Worm (Caenorhabditis elegans) whole organism, midembryonic: ENCODE results near the gene C39D10.11.

Experiments
- T22C8.4 ChIP-seq: fragments of 200-800 bp; sonication (Bioruptor generic); IDR thresholded peaks from 2 replicates; pipeline ENCODE4 v1.3.6; 2022; ENCODE audit warnings: missing genetic modification characterization, missing compliant biosample characterization
- cog-1 ChIP-seq: sonication (generic microtip); optimal IDR thresholded peaks from 2 replicates; lab custom pipeline; 2016; ENCODE audit warnings: missing genetic modification characterization, missing compliant biosample characterization
- flt-1 ChIP-seq: fragments of 200-800 bp; sonication (Bioruptor generic); IDR thresholded peaks from 2 replicates; pipeline ENCODE4 v1.3.6; 2022; ENCODE audit warnings: missing genetic modification characterization, missing compliant biosample characterization
- klf-2 ChIP-seq: fragments of 200-800 bp; sonication (Bioruptor generic); conservative IDR thresholded peaks from 2 replicates; pipeline ENCODE4 v1.3.6; 2022; ENCODE audit warnings: missing genetic modification reagents, missing genetic modification characterization, missing compliant biosample characterization
- med-1 ChIP-seq: sonication (generic microtip); optimal IDR thresholded peaks from 2 replicates; lab custom pipeline; 2017; ENCODE audit warnings: missing genetic modification characterization, mild to moderate bottlenecking, missing compliant biosample characterization, antibody characterized with exemption, missing genetic modification reagents; ENCODE audit not compliant: insufficient read depth
- ref-1 ChIP-seq: fragments of 200-800 bp; sonication (Bioruptor generic); conservative IDR thresholded peaks from 2 replicates; pipeline ENCODE4 v1.3.6; 2022; ENCODE audit warnings: missing genetic modification reagents, missing genetic modification characterization, missing compliant biosample characterization
- tab-1 ChIP-seq: fragments of 200-800 bp; sonication (Bioruptor generic); IDR thresholded peaks from 2 replicates; pipeline ENCODE4 v1.3.6; 2022; ENCODE audit warnings: missing genetic modification characterization, missing compliant biosample characterization
- ztf-23 ChIP-seq: fragments of 200-800 bp; sonication (Bioruptor generic); IDR thresholded peaks from 2 replicates; pipeline ENCODE4 v1.3.6; 2022; ENCODE audit warnings: missing genetic modification reagents, missing genetic modification characterization, missing compliant biosample characterization
- ztf-29 ChIP-seq: fragments of 200-800 bp; sonication (Bioruptor generic); IDR thresholded peaks from 2 replicates; pipeline ENCODE4 v1.3.6; 2022; ENCODE audit warnings: missing genetic modification reagents, missing genetic modification characterization, missing compliant biosample characterization

DNA sequence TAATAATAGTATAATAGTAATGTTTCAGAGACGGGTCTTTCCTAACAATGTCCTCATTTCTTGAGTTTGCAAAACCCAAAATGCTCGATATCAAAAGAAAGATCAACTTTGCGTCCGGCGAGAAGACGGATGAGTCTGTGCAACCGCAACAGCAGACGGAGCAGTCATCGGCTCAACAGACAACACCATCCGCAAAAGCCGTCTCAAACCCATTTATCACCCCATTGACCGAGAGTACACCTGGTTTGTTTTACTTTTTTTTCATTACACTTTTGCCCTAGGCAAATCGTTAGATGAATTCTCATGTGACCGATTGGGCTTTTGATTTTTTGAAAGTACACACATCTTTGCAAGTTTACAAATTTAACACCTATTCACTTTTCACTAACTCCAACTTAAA lies 51.3 kb downstream of the C39D10.11 start, which contains the start of gene dct-1:
- TF ChIP-seq med-1 = no peak
- TF ChIP-seq ztf-29 (GFP tag; lab: Robert Waterston, UW) = no peak
- no peak for TF ChIP-seq cog-1 (tag; lab: Kevin White, UChicago)
- TF ChIP-seq ztf-23 = no peak
- no peak for TF ChIP-seq flt-1 (GFP tag; lab: Robert Waterston, UW)
- no peak for TF ChIP-seq T22C8.4 (GFP tag; lab: Robert Waterston, UW)
- TF ChIP-seq tab-1 (GFP tag; lab: Robert Waterston, UW) = no peak
- no peak for TF ChIP-seq ref-1 (GFP tag; lab: Robert Waterston, UW)
- no peak for TF ChIP-seq klf-2 (GFP tag; lab: Robert Waterston, UW)
